Worm (Caenorhabditis elegans) whole organism, L4/young adult: Measurements from ENCODE around the gene nca-2.

ENCODE experiments used
- W03F9.2 ChIP-seq: fragments of 150-350 bp; optimal IDR thresholded peaks from 2 replicates; lab custom pipeline; 2014; ENCODE audit warnings: missing biosample characterization, missing genetic modification characterization
- dao-5 ChIP-seq: sonication (generic microtip); optimal IDR thresholded peaks from 2 replicates; lab custom pipeline; 2016; ENCODE audit warnings: missing genotype, missing genetic modification characterization, moderate library complexity, missing compliant biosample characterization
- him-1 ChIP-seq: sonication (generic microtip); optimal IDR thresholded peaks from 2 replicates; lab custom pipeline; 2016; ENCODE audit warnings: missing genotype, missing genetic modification reagents, missing genetic modification characterization, missing compliant biosample characterization

DNA sequence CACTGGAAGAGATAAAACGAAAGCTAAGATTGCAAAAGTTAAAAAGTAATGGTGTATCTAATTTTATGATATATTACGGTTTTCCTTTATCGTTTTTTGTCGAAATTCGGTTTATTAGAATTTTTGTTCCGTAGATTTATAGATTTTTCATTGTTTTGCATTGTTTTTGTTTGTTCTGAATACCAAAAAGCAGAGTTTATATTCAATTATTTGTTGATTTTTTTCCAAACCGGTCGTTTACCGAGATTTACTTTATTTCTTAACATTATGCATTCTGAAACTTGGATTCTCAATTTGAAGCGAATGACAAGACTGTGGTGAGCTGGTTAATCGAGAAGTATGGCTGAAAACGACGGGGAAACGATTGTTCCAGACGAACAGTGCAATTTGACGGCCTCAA lies 28.3 kb upstream of the nca-2 start, which contains the start of gene fsn-1:
- TF ChIP-seq him-1 (tag; lab: Kevin White, UChicago) (no peak), dao-5 (tag; lab: Kevin White, UChicago) (no peak), W03F9.2 (tag; lab: Kevin White, UChicago) (no peak)
